Fruit fly (Drosophila melanogaster): ENCODE measurements around the gene RpS14b.

Gene RpS14b

DNA sequence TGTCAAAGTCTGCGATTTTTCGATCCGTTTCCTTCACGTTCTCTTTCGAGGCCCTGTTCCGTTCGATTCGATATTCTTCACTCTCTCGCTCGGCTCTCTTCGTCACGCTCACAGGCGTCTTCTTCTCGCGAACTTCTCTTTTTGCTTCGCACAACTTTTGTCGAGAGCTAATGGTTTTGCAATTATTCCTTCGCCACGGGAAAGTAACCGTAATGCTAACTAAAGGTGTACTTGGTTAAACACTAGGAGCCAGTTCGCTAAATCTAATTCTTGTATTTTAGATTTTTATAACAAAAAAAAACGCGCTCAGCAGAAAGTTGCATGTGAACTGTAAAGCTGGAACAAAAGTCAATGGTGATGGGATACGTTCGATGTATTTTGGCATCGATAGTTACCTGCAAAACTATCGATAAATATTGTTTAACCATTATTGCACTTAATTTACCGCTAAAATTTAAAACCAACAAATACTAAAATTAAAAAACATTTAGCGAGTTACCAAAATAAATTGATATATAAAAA, 3.6 kb upstream of the RpS14b start, which contains the start of gene mahe (continued):
- TF ChIP-seq ems (GFP tag; optimal IDR thresholded peaks at IDR 0.05) (no peak), onecut (GFP tag; IDR thresholded peaks at IDR 0.05) (no peak), grn (GFP tag; optimal IDR thresholded peaks at IDR 0.05) (no peak), Tbp (GFP tag; optimal IDR thresholded peaks at IDR 0.05) (no peak), Taf1 (GFP tag; IDR thresholded peaks at IDR 0.05) (no peak), NK7.1 (GFP tag; optimal IDR thresholded peaks at IDR 0.05) (no peak)

DNA sequence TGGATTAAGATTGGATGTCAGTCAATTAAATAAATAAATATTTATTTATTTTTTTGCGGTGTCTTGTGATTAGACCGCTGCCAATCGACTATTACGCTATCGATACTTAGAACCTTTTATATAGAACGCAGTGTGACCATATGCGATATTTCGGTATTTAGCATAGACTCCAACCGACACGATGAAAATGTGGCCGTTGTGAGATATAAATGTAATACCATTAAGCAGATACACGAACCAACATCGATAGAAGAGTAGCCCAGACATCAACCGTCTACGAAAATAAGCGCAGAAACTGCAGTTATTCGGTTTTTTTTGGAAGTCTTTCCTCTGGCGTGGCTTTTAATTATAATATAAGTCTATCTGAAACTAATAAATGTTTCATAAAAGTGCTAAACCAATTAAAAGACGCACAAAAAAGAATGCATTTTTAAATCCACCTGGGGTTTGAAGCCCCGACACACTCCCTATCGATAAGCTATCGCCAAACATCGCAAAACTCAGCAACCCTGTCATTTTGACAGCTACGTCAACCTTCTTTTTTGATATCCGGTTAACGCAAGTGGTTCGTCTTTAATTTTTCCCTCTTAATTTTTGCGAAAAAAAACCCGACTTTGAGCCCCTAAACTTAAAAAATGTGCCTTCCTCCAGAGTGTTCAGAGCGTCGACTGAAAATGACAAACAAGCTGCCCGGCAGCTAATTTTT, 1.3 kb upstream of the RpS14b start, which contains the start of the genes Dhdds and RpS14a:
Dhdds (minus strand) TSS at position 142 of the 706 bp plus-strand sequence.
RpS14a (plus strand) TSS at position 533 of the 706 bp plus-strand sequence.
- TF ChIP-seq unc-4 (GFP tag; IDR thresholded peaks at IDR 0.05; ENCODE audit: partially characterized antibody) = peak; percentile 71
- TF ChIP-seq Kr (GFP tag; optimal IDR thresholded peaks at IDR 0.05) = no peak
- peak in 1 of 3 experiments; percentile 52 for TF ChIP-seq lola (GFP tag; optimal IDR thresholded peaks at IDR 0.05)
- TF ChIP-seq maf-S (GFP tag; optimal IDR thresholded peaks at IDR 0.05) = peak; percentile 18
- TF ChIP-seq CG11695 (GFP tag; IDR thresholded peaks at IDR 0.05) = 0 out of 3 replicates have a peak, but pooled peaks have one; percentile 17
- no peak for TF ChIP-seq HmgZ (tag; optimal IDR thresholded peaks at IDR 0.05)
- peak; percentile 37 for TF ChIP-seq CTCF (GFP tag; optimal IDR thresholded peaks at IDR 0.05)
- TF ChIP-seq CG31365 (tag; optimal IDR thresholded peaks at IDR 0.05) = peak; percentile 11
- no peak for TF ChIP-seq Ada2b (GFP tag; IDR thresholded peaks at IDR 0.05)
- TF ChIP-seq CG9932 (GFP tag; IDR thresholded peaks at IDR 0.05) = no peak
- TF ChIP-seq dmrt11E (tag; optimal IDR thresholded peaks at IDR 0.05) = peak; percentile 54
- peak; percentile 54 for TF ChIP-seq Nf-YC (tag; optimal IDR thresholded peaks at IDR 0.05)
- no peak for TF ChIP-seq pan (optimal IDR thresholded peaks at IDR 0.05)
- peak in 1 of 2 experiments; percentile 26 for TF ChIP-seq pan (GFP tag; optimal IDR thresholded peaks at IDR 0.05 in 1 of 2, IDR thresholded peaks at IDR 0.05 in 1 of 2)
- TF ChIP-seq CG11504 (tag; optimal IDR thresholded peaks at IDR 0.05) = no peak
- peak; percentile 27 for TF ChIP-seq tup (GFP tag; optimal IDR thresholded peaks at IDR 0.05)
- peak; percentile 60; the same call in 1 of the 2 replicates for TF ChIP-seq CG32532 (GFP tag; IDR thresholded peaks at IDR 0.05)
- TF ChIP-seq Myb (GFP tag; optimal IDR thresholded peaks at IDR 0.05) = peak; percentile 50
- no peak for TF ChIP-seq lbe (GFP tag; optimal IDR thresholded peaks at IDR 0.05)
- TF ChIP-seq corto (GFP tag; optimal IDR thresholded peaks at IDR 0.05) = no peak
- TF ChIP-seq Bteb2 (GFP tag; optimal IDR thresholded peaks at IDR 0.05) = peak; percentile 30
- peak; percentile 44 for TF ChIP-seq CG18476 (GFP tag; optimal IDR thresholded peaks at IDR 0.05)
- peak in 1 of 2 experiments; percentile 47 for TF ChIP-seq crp (GFP tag; optimal IDR thresholded peaks at IDR 0.05)
- TF ChIP-seq Scr (GFP tag; IDR thresholded peaks at IDR 0.05; ENCODE audit: partially characterized antibody) = peak; percentile 88
- peak; percentile 82 for TF ChIP-seq CG12104 (GFP tag; optimal IDR thresholded peaks at IDR 0.05)
- TF ChIP-seq CG6175 (GFP tag; IDR thresholded peaks at IDR 0.05) = no peak
- no peak for TF ChIP-seq CG10959 (GFP tag; IDR thresholded peaks at IDR 0.05)
- no peak for TF ChIP-seq CG10321 (GFP tag; IDR thresholded peaks at IDR 0.05)
- peak; percentile 35 for TF ChIP-seq mam (GFP tag; optimal IDR thresholded peaks at IDR 0.05)
- no peak for TF ChIP-seq sob (GFP tag; IDR thresholded peaks at IDR 0.05)
- TF ChIP-seq grn (GFP tag; optimal IDR thresholded peaks at IDR 0.05) = peak; percentile 5
- TF ChIP-seq HLHmδ (GFP tag; optimal IDR thresholded peaks at IDR 0.05) = peak; percentile 77
- TF ChIP-seq Sin3A (optimal IDR thresholded peaks at IDR 0.05) = peak; percentile 100
- peak; percentile 54 for TF ChIP-seq Hsf (GFP tag; optimal IDR thresholded peaks at IDR 0.05)
- peak; percentile 10 for TF ChIP-seq Chrac-16 (GFP tag; optimal IDR thresholded peaks at IDR 0.05)
- TF ChIP-seq Optix (GFP tag; IDR thresholded peaks at IDR 0.05) = no peak; the same call in 2 of the 3 replicates
- no peak for TF ChIP-seq wor (GFP tag; IDR thresholded peaks at IDR 0.05)
- no peak for TF ChIP-seq mld (GFP tag; IDR thresholded peaks at IDR 0.05; ENCODE audit: partially characterized antibody)
- TF ChIP-seq tgo (GFP tag; IDR thresholded peaks at IDR 0.05) = no peak
- TF ChIP-seq tll (GFP tag; optimal IDR thresholded peaks at IDR 0.05) = peak; percentile 19 to 85
- peak; percentile 54 for TF ChIP-seq CG18262 (tag; optimal IDR thresholded peaks at IDR 0.05)
- TF ChIP-seq CG12071 (GFP tag; optimal IDR thresholded peaks at IDR 0.05) = peak; percentile 57
- TF ChIP-seq Atf3 (GFP tag; optimal IDR thresholded peaks at IDR 0.05) = peak; percentile 1
